Fruit fly (Drosophila melanogaster): ENCODE results near the gene ND-75.
A peak's percentile ranks its signal among the peaks of the same experiment; 100 is the strongest.

The ND-75 gene

DNA sequence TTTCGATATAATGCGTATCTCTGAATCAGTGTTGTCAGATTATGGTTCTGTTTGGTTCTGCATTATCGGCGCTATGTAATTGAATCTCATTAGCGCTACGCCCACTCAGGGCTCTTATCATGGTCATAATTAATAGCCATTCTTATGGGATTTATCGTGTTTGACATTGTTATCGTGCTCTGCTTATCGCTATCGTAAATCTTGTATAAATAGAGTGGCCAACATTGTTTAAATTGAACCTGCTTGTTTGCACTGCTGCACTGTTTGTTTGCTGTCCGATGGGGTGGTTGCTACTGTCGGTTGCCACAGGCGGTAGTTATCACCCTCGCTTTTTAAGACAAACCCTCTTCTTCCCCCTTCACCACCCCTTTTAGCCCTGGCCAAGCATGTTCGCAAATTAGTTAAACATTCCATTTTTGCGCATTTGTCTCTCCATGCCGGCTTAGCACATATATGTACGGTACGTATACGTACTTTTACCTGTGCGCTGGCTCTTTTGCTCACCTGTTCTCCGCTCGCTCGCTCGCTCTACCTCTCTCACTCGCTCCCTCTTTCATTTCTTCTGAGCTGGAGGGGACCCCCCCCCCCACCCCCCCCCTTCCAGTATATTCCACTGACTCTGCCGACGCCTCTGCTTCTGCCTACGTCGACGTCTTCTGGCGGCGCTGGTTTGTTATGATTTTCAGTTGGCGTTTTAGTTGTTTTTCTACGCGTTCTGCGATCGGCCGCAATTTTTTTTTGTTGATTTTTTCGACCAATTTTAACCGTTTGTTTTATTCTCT is 21.4 kb downstream of the ND-75 start (continued):
- TF ChIP-seq CG10147 (GFP tag; optimal IDR thresholded peaks at IDR 0.05) (no peak), MESR4 (GFP tag; optimal IDR thresholded peaks at IDR 0.05) (no peak), bowl (GFP tag; IDR thresholded peaks at IDR 0.05) (no peak), ERR (GFP tag; optimal IDR thresholded peaks at IDR 0.05) (no peak), ttk (GFP tag; IDR thresholded peaks at IDR 0.05) (no peak; the same call in 1 of the 2 replicates), Doc2 (GFP tag; IDR thresholded peaks at IDR 0.05) (no peak), Drgx (GFP tag; IDR thresholded peaks at IDR 0.05) (no peak), peb (GFP tag; IDR thresholded peaks at IDR 0.05) (no peak), zfh2 (GFP tag; optimal IDR thresholded peaks at IDR 0.05) (no peak), CG12942 (GFP tag; optimal IDR thresholded peaks at IDR 0.05) (peak; percentile 33), CG17829 (tag; optimal IDR thresholded peaks at IDR 0.05) (no peak), CG8478 (optimal IDR thresholded peaks at IDR 0.05) (no peak), slp2 (GFP tag; optimal IDR thresholded peaks at IDR 0.05) (peak; percentile 8), ftz-f1 (GFP tag; optimal IDR thresholded peaks at IDR 0.05) (no peak), CG1233 (GFP tag; optimal IDR thresholded peaks at IDR 0.05) (peak; percentile 72), CG3407 (GFP tag; optimal IDR thresholded peaks at IDR 0.05) (peak; percentile 80), Nf-YB (GFP tag; optimal IDR thresholded peaks at IDR 0.05) (peak; percentile 15), Kr (GFP tag; optimal IDR thresholded peaks at IDR 0.05) (peak; percentile 74), CG9215 (GFP tag; IDR thresholded peaks at IDR 0.05) (no peak), onecut (GFP tag; IDR thresholded peaks at IDR 0.05) (peak; percentile 67), sna (GFP tag; IDR thresholded peaks at IDR 0.05; ENCODE audit: partially characterized antibody) (no peak), Tbp (GFP tag; optimal IDR thresholded peaks at IDR 0.05) (no peak), tio (GFP tag; optimal IDR thresholded peaks at IDR 0.05) (no peak), gro (GFP tag; optimal IDR thresholded peaks at IDR 0.05) (no peak), crp (GFP tag; optimal IDR thresholded peaks at IDR 0.05) (peak in 1 of 2 experiments; percentile 3), CG7928 (GFP tag; optimal IDR thresholded peaks at IDR 0.05) (peak; percentile 31), wek (GFP tag; optimal IDR thresholded peaks at IDR 0.05) (peak; percentile 77), Dad (GFP tag; optimal IDR thresholded peaks at IDR 0.05) (no peak), CG10565 (GFP tag; optimal IDR thresholded peaks at IDR 0.05) (no peak), Dref (GFP tag; IDR thresholded peaks at IDR 0.05) (no peak), CG10366 (GFP tag; IDR thresholded peaks at IDR 0.05) (no peak), Stat92E (GFP tag; optimal IDR thresholded peaks at IDR 0.05) (no peak), MBD-R2 (GFP tag; IDR thresholded peaks at IDR 0.05) (no peak), lab (GFP tag; optimal IDR thresholded peaks at IDR 0.05) (peak; percentile 87), CG12219 (GFP tag; optimal IDR thresholded peaks at IDR 0.05) (peak; percentile 49), CG11696 (GFP tag; IDR thresholded peaks at IDR 0.05) (0 out of 2 replicates have a peak, but pooled peaks have one; percentile 8), org-1 (GFP tag; optimal IDR thresholded peaks at IDR 0.05) (peak; percentile 71), jumu (GFP tag; optimal IDR thresholded peaks at IDR 0.05) (peak; percentile 46), BtbVII (GFP tag; optimal IDR thresholded peaks at IDR 0.05) (peak; percentile 69), CG30431 (GFP tag; optimal IDR thresholded peaks at IDR 0.05) (peak; percentile 34), CG1792 (GFP tag; optimal IDR thresholded peaks at IDR 0.05) (no peak), inv (GFP tag; IDR thresholded peaks at IDR 0.05; ENCODE audit: partially characterized antibody) (no peak), Bgb (GFP tag; IDR thresholded peaks at IDR 0.05; ENCODE audit: partially characterized antibody) (no peak), ap (GFP tag; IDR thresholded peaks at IDR 0.05) (no peak), Abd-B (GFP tag; optimal IDR thresholded peaks at IDR 0.05) (no peak), dmrt11E (tag; optimal IDR thresholded peaks at IDR 0.05) (peak; percentile 51), CG10274 (GFP tag; optimal IDR thresholded peaks at IDR 0.05) (peak; percentile 0), CG13624 (GFP tag; optimal IDR thresholded peaks at IDR 0.05) (no peak), eve (GFP tag; optimal IDR thresholded peaks at IDR 0.05) (no peak), sisA (GFP tag; IDR thresholded peaks at IDR 0.05) (no peak)
